Worm (Caenorhabditis elegans) whole organism, late embryonic: ENCODE data around the gene C33D9.10.

ENCODE experiments used
- C08G9.2 ChIP-seq: sonication (generic microtip); optimal IDR thresholded peaks from 2 replicates; lab custom pipeline; 2016; ENCODE audit warnings: mild to moderate bottlenecking, missing genetic modification characterization, moderate library complexity, missing compliant biosample characterization
- F13H6.1 ChIP-seq: sonication (generic microtip); optimal IDR thresholded peaks from 2 replicates; lab custom pipeline; 2016; ENCODE audit warnings: missing genetic modification characterization, missing compliant biosample characterization
- K02D7.2 ChIP-seq: sonication (generic microtip); optimal IDR thresholded peaks from 2 replicates; lab custom pipeline; 2017; ENCODE audit warnings: mild to moderate bottlenecking, missing genetic modification characterization, missing compliant biosample characterization
- K09A11.1 ChIP-seq: sonication (generic microtip); optimal IDR thresholded peaks from 2 replicates; lab custom pipeline; 2017; ENCODE audit warnings: antibody characterized with exemption, mild to moderate bottlenecking, missing genetic modification characterization, missing compliant biosample characterization; ENCODE audit not compliant: insufficient read depth
- T23F11.4 ChIP-seq: fragments of 200-800 bp; sonication (Bioruptor generic); optimal IDR thresholded peaks from 2 replicates; lab custom pipeline; 2018; ENCODE audit warnings: mild to moderate bottlenecking, missing genetic modification characterization, missing compliant biosample characterization
- Y22D7AL.16 ChIP-seq: sonication (generic microtip); optimal IDR thresholded peaks from 2 replicates; lab custom pipeline; 2016; ENCODE audit warnings: missing genetic modification characterization, missing compliant biosample characterization
- ahr-1 ChIP-seq: sonication (generic microtip); optimal IDR thresholded peaks from 2 replicates; lab custom pipeline; 2016; ENCODE audit warnings: missing genetic modification characterization, missing compliant biosample characterization
- ama-1 ChIP-seq: fragments of 150-350 bp; optimal IDR thresholded peaks from 2 replicates; lab custom pipeline; 2014
- ceh-14 ChIP-seq: sonication (generic microtip); optimal IDR thresholded peaks from 2 replicates; lab custom pipeline; 2016; ENCODE audit warnings: missing genotype, missing genetic modification characterization, missing compliant biosample characterization
- ceh-45 ChIP-seq: fragments of 200-800 bp; sonication (Bioruptor generic); IDR thresholded peaks from 2 replicates; pipeline ENCODE4 v1.3.6; 2022; ENCODE audit warnings: missing genetic modification reagents, missing genetic modification characterization, missing compliant biosample characterization
- ceh-9 ChIP-seq: sonication (generic microtip); optimal IDR thresholded peaks from 2 replicates; lab custom pipeline; 2016; ENCODE audit warnings: mild to moderate bottlenecking, missing genetic modification characterization, inconsistent platforms, missing compliant biosample characterization
- elt-2 ChIP-seq: sonication (generic microtip); optimal IDR thresholded peaks from 2 replicates; lab custom pipeline; 2016; ENCODE audit warnings: missing genetic modification reagents, missing genetic modification characterization, missing compliant biosample characterization
- elt-4 ChIP-seq: sonication (generic microtip); optimal IDR thresholded peaks from 2 replicates; lab custom pipeline; 2016; ENCODE audit warnings: missing genetic modification characterization, missing compliant biosample characterization
- ets-4 ChIP-seq: sonication (generic microtip); optimal IDR thresholded peaks from 2 replicates; lab custom pipeline; 2016; ENCODE audit warnings: missing genetic modification characterization, missing compliant biosample characterization
- eyg-1 ChIP-seq: sonication (generic microtip); optimal IDR thresholded peaks from 2 replicates; lab custom pipeline; 2016; ENCODE audit warnings: missing genotype, missing genetic modification characterization, missing compliant biosample characterization
- fkh-10 ChIP-seq: fragments of 150-350 bp; optimal IDR thresholded peaks from 2 replicates; lab custom pipeline; 2014; ENCODE audit warnings: missing biosample characterization, missing genetic modification reagents, missing genetic modification characterization
- gmeb-2 ChIP-seq: sonication (generic microtip); optimal IDR thresholded peaks from 2 replicates; lab custom pipeline; 2016; ENCODE audit warnings: missing genetic modification characterization, inconsistent platforms, missing compliant biosample characterization
- hlh-13 ChIP-seq: fragments of 200-800 bp; sonication (Bioruptor generic); optimal IDR thresholded peaks from 2 replicates; lab custom pipeline; 2018; ENCODE audit warnings: mild to moderate bottlenecking, missing genetic modification characterization, missing compliant biosample characterization
- hlh-15 ChIP-seq: sonication (generic microtip); optimal IDR thresholded peaks from 2 replicates; lab custom pipeline; 2016; ENCODE audit warnings: missing genetic modification characterization, missing compliant biosample characterization
- hlh-30 ChIP-seq: sonication (generic microtip); optimal IDR thresholded peaks from 2 replicates; lab custom pipeline; 2017; ENCODE audit warnings: antibody characterized with exemption, missing genetic modification characterization, missing compliant biosample characterization; ENCODE audit not compliant: insufficient read depth
- hlh-6 ChIP-seq: sonication (generic microtip); optimal IDR thresholded peaks from 2 replicates; lab custom pipeline; 2016; ENCODE audit warnings: missing genotype, missing genetic modification characterization, missing compliant biosample characterization
- lim-6 ChIP-seq: sonication (generic microtip); optimal IDR thresholded peaks from 2 replicates; lab custom pipeline; 2016; ENCODE audit warnings: missing genetic modification characterization, missing compliant biosample characterization
- lin-11 ChIP-seq: fragments of 200-800 bp; sonication (Bioruptor generic); optimal IDR thresholded peaks from 2 replicates; lab custom pipeline; 2018; ENCODE audit warnings: mild to moderate bottlenecking, missing genetic modification characterization, missing compliant biosample characterization
- madf-2 ChIP-seq: sonication (generic microtip); optimal IDR thresholded peaks from 2 replicates; lab custom pipeline; 2017; ENCODE audit warnings: missing genetic modification characterization, missing compliant biosample characterization
- mec-3 ChIP-seq: sonication (generic microtip); optimal IDR thresholded peaks from 2 replicates; lab custom pipeline; 2016; ENCODE audit warnings: borderline replicate concordance, missing genetic modification characterization, missing compliant biosample characterization
- nfya-1 ChIP-seq: sonication (generic microtip); optimal IDR thresholded peaks from 2 replicates; lab custom pipeline; 2017; ENCODE audit warnings: missing genetic modification characterization, mild to moderate bottlenecking, missing compliant biosample characterization, antibody characterized with exemption, moderate library complexity
- nhr-11 ChIP-seq: fragments of 150-350 bp; optimal IDR thresholded peaks from 2 replicates; lab custom pipeline; 2014; ENCODE audit warnings: missing biosample characterization, missing genetic modification characterization
- nhr-232 ChIP-seq: sonication (generic microtip); optimal IDR thresholded peaks from 2 replicates; lab custom pipeline; 2016; ENCODE audit warnings: missing genetic modification characterization, missing compliant biosample characterization
- pag-3 ChIP-seq: sonication (generic microtip); optimal IDR thresholded peaks from 2 replicates; lab custom pipeline; 2016; ENCODE audit warnings: missing compliant biosample characterization, missing genetic modification characterization, borderline replicate concordance
- pax-1 ChIP-seq: fragments of 150-350 bp; optimal IDR thresholded peaks from 2 replicates; lab custom pipeline; 2014; ENCODE audit warnings: missing biosample characterization, missing genetic modification characterization
- pha-4 ChIP-seq: fragments of 150-350 bp; optimal IDR thresholded peaks from 2 replicates; lab custom pipeline; 2018; ENCODE audit warnings: missing biosample characterization, missing genetic modification reagents, missing genetic modification characterization
- pros-1 ChIP-seq: fragments of 150-350 bp; optimal IDR thresholded peaks from 2 replicates; lab custom pipeline; 2014; ENCODE audit warnings: missing biosample characterization, missing genetic modification reagents, missing genetic modification characterization
- sdc-2 ChIP-seq: sonication (generic microtip); optimal IDR thresholded peaks from 2 replicates; lab custom pipeline; 2016; ENCODE audit warnings: missing genotype, missing genetic modification characterization, missing compliant biosample characterization
- syd-9 ChIP-seq: sonication (generic microtip); optimal IDR thresholded peaks from 2 replicates; lab custom pipeline; 2016; ENCODE audit warnings: mild to moderate bottlenecking, missing genetic modification characterization, moderate library complexity, missing compliant biosample characterization
- tbx-2 ChIP-seq: sonication (generic microtip); optimal IDR thresholded peaks from 2 replicates; lab custom pipeline; 2016; ENCODE audit warnings: missing genetic modification characterization, missing compliant biosample characterization
- tbx-7 ChIP-seq: sonication (generic microtip); optimal IDR thresholded peaks from 2 replicates; lab custom pipeline; 2016; ENCODE audit warnings: missing genotype, missing genetic modification characterization, missing compliant biosample characterization
- ttx-3 ChIP-seq: sonication (generic microtip); optimal IDR thresholded peaks from 2 replicates; lab custom pipeline; 2016; ENCODE audit warnings: missing genetic modification reagents, missing genetic modification characterization, missing compliant biosample characterization
- unc-42 ChIP-seq: sonication (generic microtip); optimal IDR thresholded peaks from 2 replicates; lab custom pipeline; 2016; ENCODE audit warnings: missing genotype, missing genetic modification characterization, missing compliant biosample characterization
- unc-86 ChIP-seq: sonication (generic microtip); optimal IDR thresholded peaks from 2 replicates; lab custom pipeline; 2016; ENCODE audit warnings: missing genetic modification characterization, missing compliant biosample characterization

Gene C33D9.10

ce11 chrIV:8752492-8752891 is 35.5 kb downstream of the C33D9.10 start:
- TF ChIP-seq syd-9 (tag; lab: Kevin White, UChicago) (no peak), eyg-1 (tag; lab: Kevin White, UChicago) (no peak), madf-2 (tag; lab: Kevin White, UChicago) (no peak), ceh-9 (tag; lab: Kevin White, UChicago) (no peak), ahr-1 (no peak), fkh-10 (GFP tag; lab: Kevin White, UChicago) (no peak), nhr-11 (tag; lab: Kevin White, UChicago) (no peak), elt-4 (no peak), nfya-1 (no peak), hlh-13 (GFP tag; lab: Kevin White, UChicago) (no peak)

ce11 chrIV:8748967-8749366 is 39.0 kb downstream of the C33D9.10 start:
- no peak for TF ChIP-seq pha-4
- TF ChIP-seq nfya-1: peak; percentile 73
- TF ChIP-seq pax-1 (tag; lab: Kevin White, UChicago): no peak
- TF ChIP-seq nhr-232: no peak
- no peak for TF ChIP-seq pros-1 (tag; lab: Kevin White, UChicago)
- TF ChIP-seq, all 69 proteins: peak for 1

- TF ChIP-seq gmeb-2 (tag; lab: Kevin White, UChicago) (no peak), ahr-1 (no peak), hlh-15 (tag; lab: Kevin White, UChicago) (no peak), Y22D7AL.16 (tag; lab: Kevin White, UChicago) (no peak), lim-6 (no peak), ceh-14 (tag; lab: Kevin White, UChicago) (no peak), pros-1 (tag; lab: Kevin White, UChicago) (no peak), ets-4 (tag; lab: Kevin White, UChicago) (no peak), hlh-6 (tag; lab: Kevin White, UChicago) (no peak), elt-2 (tag; lab: Kevin White, UChicago) (no peak), lin-11 (tag; lab: Kevin White, UChicago) (no peak), ceh-45 (GFP tag; lab: Robert Waterston, UW) (no peak)
- TF ChIP-seq, all 69 proteins: peak for 0
These were observed 42.2 kb downstream of the C33D9.10 start, which contains the start of the genes F20C5.7 and parg-1 for ce11 chrIV:8745591-8746302. TSS of gene F20C5.7 (minus strand) at chrIV:8745691. TSS of gene parg-1 (plus strand) at chrIV:8746252.

ce11 chrIV:8743654-8744332 is 44.2 kb downstream of the C33D9.10 start, which contains the start of gene F21D5.7:
TSS of gene F21D5.7 (minus strand) at chrIV:8743704.
- TF ChIP-seq fkh-10 (GFP tag; lab: Kevin White, UChicago) (no peak), lim-6 (no peak), K02D7.2 (no peak), eyg-1 (tag; lab: Kevin White, UChicago) (no peak), ceh-14 (tag; lab: Kevin White, UChicago) (no peak), hlh-30 (tag; lab: Kevin White, UChicago) (peak; percentile 38), ama-1 (lab: Kevin White, UChicago) (no peak), pros-1 (tag; lab: Kevin White, UChicago) (no peak), ttx-3 (tag; lab: Kevin White, UChicago) (no peak), C08G9.2 (tag; lab: Kevin White, UChicago) (no peak), sdc-2 (no peak), K09A11.1 (tag; lab: Kevin White, UChicago) (no peak), tbx-7 (no peak), F13H6.1 (no peak), tbx-2 (tag; lab: Kevin White, UChicago) (no peak), gmeb-2 (tag; lab: Kevin White, UChicago) (no peak), unc-42 (tag; lab: Kevin White, UChicago) (peak; percentile 6), mec-3 (tag; lab: Kevin White, UChicago) (no peak), T23F11.4 (GFP tag; lab: Kevin White, UChicago) (no peak), unc-86 (no peak), nfya-1 (peak; percentile 46), ets-4 (tag; lab: Kevin White, UChicago) (peak; percentile 6), ahr-1 (no peak), pag-3 (no peak)
